Worm (Caenorhabditis elegans): ENCODE data around the gene nca-2.

The nca-2 gene

ce11 chrIII:4983961-4984360 is 18.6 kb downstream of the nca-2 start:
- TF ChIP-seq gmeb-2 (tag; optimal IDR thresholded peaks at IDR 0.05) (no peak), sox-4 (tag; optimal IDR thresholded peaks at IDR 0.05) (no peak), unc-86 (tag; optimal IDR thresholded peaks at IDR 0.05) (no peak), pqm-1 (tag; optimal IDR thresholded peaks at IDR 0.05) (no peak), ceh-9 (tag; optimal IDR thresholded peaks at IDR 0.05) (no peak)

ce11 chrIII:4984444-4985086 is 19.2 kb downstream of the nca-2 start, which contains the start of gene C27F2.7:
C27F2.7 (minus strand) TSS chrIII:4984494.
- TF ChIP-seq fkh-6 (tag; optimal IDR thresholded peaks at IDR 0.05) (no peak), nfya-1 (tag; optimal IDR thresholded peaks at IDR 0.05) (peak; percentile 24)

ce11 chrIII:4986790-4987259 is 21.5 kb downstream of the nca-2 start, which contains the start of the genes C27F2.10 and wdr-60:
C27F2.10 (minus strand) TSS chrIII:4986898.
wdr-60 (plus strand) TSS chrIII:4987209.
- TF ChIP-seq pat-9 (tag; optimal IDR thresholded peaks at IDR 0.05) = no peak
- no peak for TF ChIP-seq pax-1 (tag; optimal IDR thresholded peaks at IDR 0.05)
- no peak for TF ChIP-seq unc-55 (GFP tag; optimal IDR thresholded peaks at IDR 0.05)
- no peak for TF ChIP-seq ceh-24 (tag; optimal IDR thresholded peaks at IDR 0.05)
- peak; percentile 21 for TF ChIP-seq mec-3 (tag; optimal IDR thresholded peaks at IDR 0.05; ENCODE audit: borderline replicate concordance)
- TF ChIP-seq hlh-30 (tag; optimal IDR thresholded peaks at IDR 0.05; ENCODE audit: insufficient read depth) = no peak
- no peak for TF ChIP-seq zip-5 (tag; optimal IDR thresholded peaks at IDR 0.05)
- peak; percentile 59 for TF ChIP-seq tbx-2 (tag; optimal IDR thresholded peaks at IDR 0.05)
- TF ChIP-seq sox-4 (tag; optimal IDR thresholded peaks at IDR 0.05) = no peak
- no peak for TF ChIP-seq npax-4 (tag; optimal IDR thresholded peaks at IDR 0.05)
- no peak for TF ChIP-seq hlh-15 (tag; optimal IDR thresholded peaks at IDR 0.05)
- TF ChIP-seq eyg-1 (tag; optimal IDR thresholded peaks at IDR 0.05) = no peak
- no peak for TF ChIP-seq lin-11 (tag; optimal IDR thresholded peaks at IDR 0.05)
- no peak for TF ChIP-seq nhr-11 (tag; optimal IDR thresholded peaks at IDR 0.05)
- no peak for TF ChIP-seq K02D7.2 (tag; optimal IDR thresholded peaks at IDR 0.05)
- peak; percentile 18 for TF ChIP-seq ref-2 (tag; optimal IDR thresholded peaks at IDR 0.05)
- TF ChIP-seq ets-4 (tag; optimal IDR thresholded peaks at IDR 0.05) = peak; percentile 94
- no peak for TF ChIP-seq pha-4 (tag; optimal IDR thresholded peaks at IDR 0.05)
- TF ChIP-seq pros-1 (tag; optimal IDR thresholded peaks at IDR 0.05) = no peak
- no peak for TF ChIP-seq ceh-18 (tag; optimal IDR thresholded peaks at IDR 0.05)
- no peak for TF ChIP-seq nfya-1 (tag; optimal IDR thresholded peaks at IDR 0.05)
- TF ChIP-seq C08G9.2 (tag; optimal IDR thresholded peaks at IDR 0.05) = peak; percentile 83
- peak; percentile 58 for TF ChIP-seq ceh-2 (tag; optimal IDR thresholded peaks at IDR 0.05)
- no peak for TF ChIP-seq ceh-14 (tag; optimal IDR thresholded peaks at IDR 0.05)
- no peak for TF ChIP-seq elt-4 (tag; optimal IDR thresholded peaks at IDR 0.05)
- peak; percentile 63 for TF ChIP-seq tbx-7 (tag; optimal IDR thresholded peaks at IDR 0.05)
- TF ChIP-seq ceh-31 (tag; optimal IDR thresholded peaks at IDR 0.05) = peak; percentile 68
- no peak for TF ChIP-seq K09A11.1 (tag; optimal IDR thresholded peaks at IDR 0.05; ENCODE audit: insufficient read depth)
- no peak for TF ChIP-seq madf-2 (tag; optimal IDR thresholded peaks at IDR 0.05)
- TF ChIP-seq unc-42 (tag; optimal IDR thresholded peaks at IDR 0.05) = no peak
- TF ChIP-seq lim-6 (tag; optimal IDR thresholded peaks at IDR 0.05) = no peak
- no peak for TF ChIP-seq pag-3 (tag; optimal IDR thresholded peaks at IDR 0.05; ENCODE audit: borderline replicate concordance)
- no peak for TF ChIP-seq ttx-3 (tag; optimal IDR thresholded peaks at IDR 0.05)
- no peak for TF ChIP-seq rnt-1 (tag; optimal IDR thresholded peaks at IDR 0.05)
- TF ChIP-seq ceh-34 (tag; optimal IDR thresholded peaks at IDR 0.05) = no peak
- no peak for TF ChIP-seq sdc-2 (tag; optimal IDR thresholded peaks at IDR 0.05)
- no peak for TF ChIP-seq syd-9 (tag; optimal IDR thresholded peaks at IDR 0.05)
- TF ChIP-seq ceh-9 (tag; optimal IDR thresholded peaks at IDR 0.05) = no peak
- no peak for TF ChIP-seq ceh-48 (tag; optimal IDR thresholded peaks at IDR 0.05)
- no peak for TF ChIP-seq ceh-30 (tag; optimal IDR thresholded peaks at IDR 0.05)
- TF ChIP-seq ahr-1 (tag; optimal IDR thresholded peaks at IDR 0.05) = no peak
- no peak for TF ChIP-seq pha-2 (tag; optimal IDR thresholded peaks at IDR 0.05)
- no peak for TF ChIP-seq dmd-4 (tag; optimal IDR thresholded peaks at IDR 0.05; ENCODE audit: borderline replicate concordance)
- no peak for TF ChIP-seq ceh-22 (tag; optimal IDR thresholded peaks at IDR 0.05)
- no peak for TF ChIP-seq Y22D7AL.16 (tag; optimal IDR thresholded peaks at IDR 0.05)

Measured in whole organism, late embryonic.